Fruit fly (Drosophila melanogaster) whole organism, wandering third instar larva: Measurements from ENCODE around the gene Polr2F.

Experiments
- Abd-B ChIP-seq: fragments of >200 bp; optimal IDR thresholded peaks from 2 replicates; lab custom pipeline; 2017; ENCODE audit warnings: missing biosample characterization, missing genetic modification characterization
- CG32264 ChIP-seq: fragments of 200-800 bp; sonication (Bioruptor generic); optimal IDR thresholded peaks from 2 replicates; lab custom pipeline; 2016; ENCODE audit warnings: missing biosample characterization, missing genetic modification characterization
- CG9705 ChIP-seq: fragments of 200-800 bp; sonication (Bioruptor generic); optimal IDR thresholded peaks from 2 replicates; lab custom pipeline; 2018; ENCODE audit warnings: missing biosample characterization, mild to moderate bottlenecking, missing genetic modification characterization
- CrebA ChIP-seq: fragments of 200-800 bp; sonication (Bioruptor generic); optimal IDR thresholded peaks from 2 replicates; lab custom pipeline; 2016; ENCODE audit warnings: missing biosample characterization, mild to moderate bottlenecking, missing genetic modification characterization, borderline replicate concordance
- Dfd ChIP-seq: fragments of >200 bp; optimal IDR thresholded peaks from 2 replicates; lab custom pipeline; 2017; ENCODE audit warnings: missing biosample characterization, missing genetic modification characterization
- Dif ChIP-seq: fragments of 200-275, 200-300 bp; sonication (Bioruptor generic); optimal IDR thresholded peaks from 2 replicates; lab custom pipeline; 2018; ENCODE audit warnings: missing biosample characterization, missing genetic modification characterization; ENCODE audit not compliant: partially characterized antibody
- GATAd ChIP-seq: sonication (Bioruptor generic); optimal IDR thresholded peaks from 2 replicates; lab custom pipeline; 2016; ENCODE audit warnings: missing biosample characterization, missing genetic modification characterization
- HLH106 ChIP-seq: fragments of 200-800 bp; optimal IDR thresholded peaks from 3 replicates; lab custom pipeline; 2019; ENCODE audit warnings: missing biosample characterization, mild to moderate bottlenecking, missing genetic modification characterization, moderate library complexity
- Hnf4 ChIP-seq: fragments of 200-800 bp; sonication (Bioruptor generic); optimal IDR thresholded peaks from 2 replicates; lab custom pipeline; 2016; ENCODE audit warnings: missing biosample characterization, mild to moderate bottlenecking, missing genetic modification characterization
- Hr78 ChIP-seq: fragments of >200 bp; optimal IDR thresholded peaks from 2 replicates; lab custom pipeline; 2017; ENCODE audit warnings: missing biosample characterization, missing genetic modification characterization
- Hr83 ChIP-seq: fragments of 200-300 bp; sonication (Bioruptor generic); optimal IDR thresholded peaks from 2 replicates; lab custom pipeline; 2016; ENCODE audit warnings: missing biosample characterization, mild to moderate bottlenecking, missing genetic modification characterization, moderate library complexity; ENCODE audit not compliant: poor library complexity, severe bottlenecking
- Jra ChIP-seq: sonication (Bioruptor generic); optimal IDR thresholded peaks from 2 replicates; lab custom pipeline; 2016; ENCODE audit warnings: missing biosample characterization, missing genetic modification characterization
- Mio ChIP-seq: sonication (Bioruptor generic); optimal IDR thresholded peaks from 2 replicates; lab custom pipeline; 2016; ENCODE audit warnings: missing biosample characterization, missing genetic modification characterization
- Myc ChIP-seq: fragments of >200 bp; optimal IDR thresholded peaks from 2 replicates; lab custom pipeline; 2017
- N ChIP-seq: fragments of >200 bp; optimal IDR thresholded peaks from 2 replicates; lab custom pipeline; 2018; ENCODE audit warnings: missing biosample characterization, missing external identifiers, missing genetic modification characterization
- OdsH ChIP-seq: fragments of 200-800 bp; sonication (Bioruptor generic); optimal IDR thresholded peaks from 2 replicates; lab custom pipeline; 2016; ENCODE audit warnings: missing biosample characterization, mild to moderate bottlenecking, missing genetic modification characterization
- Rel ChIP-seq, 2 experiments: fragments of 200-800 bp; sonication (Bioruptor generic) in 1 of 2; optimal IDR thresholded peaks; 2 replicates in 1 of 2; 3 replicates in 1 of 2; lab custom pipeline; 2016 to 2019; ENCODE audit warnings: mild to moderate bottlenecking in 2 of 2, missing biosample characterization in 2 of 2, missing genetic modification characterization in 2 of 2, moderate library complexity in 1 of 2
- Sp1 ChIP-seq: fragments of 200-800 bp; sonication (Bioruptor generic); optimal IDR thresholded peaks from 3 replicates; lab custom pipeline; 2019; ENCODE audit warnings: missing biosample characterization, mild to moderate bottlenecking, missing genetic modification characterization, moderate library complexity
- Vsx2 ChIP-seq: fragments of 200-300, 225-300 bp; sonication (Bioruptor generic); optimal IDR thresholded peaks from 2 replicates; lab custom pipeline; 2018; ENCODE audit warnings: missing biosample characterization, missing genetic modification characterization; ENCODE audit not compliant: partially characterized antibody
- br ChIP-seq: fragments of 200-800 bp; sonication (Bioruptor generic); optimal IDR thresholded peaks from 2 replicates; lab custom pipeline; 2016; ENCODE audit warnings: missing biosample characterization, missing genetic modification characterization
- brk ChIP-seq: fragments of 200-800 bp; sonication (Bioruptor generic); optimal IDR thresholded peaks from 2 replicates; lab custom pipeline; 2016; ENCODE audit warnings: missing biosample characterization, mild to moderate bottlenecking, missing genetic modification characterization
- dl ChIP-seq, 2 experiments: fragments of 175-275, 200-275 bp in 1 of 2; fragments of 200-275 bp in 1 of 2; sonication (Bioruptor generic); optimal IDR thresholded peaks; lab custom pipeline; 2018; ENCODE audit warnings: mild to moderate bottlenecking in 2 of 2, missing biosample characterization in 2 of 2, missing genetic modification characterization in 2 of 2, moderate library complexity in 2 of 2; ENCODE audit not compliant: partially characterized antibody in 2 of 2, insufficient read depth in 1 of 2
- dmrt93B ChIP-seq: fragments of 200-800 bp; sonication (Bioruptor generic); optimal IDR thresholded peaks from 2 replicates; lab custom pipeline; 2018; ENCODE audit warnings: missing biosample characterization, mild to moderate bottlenecking, missing genetic modification characterization
- dsf ChIP-seq: sonication (Bioruptor generic); optimal IDR thresholded peaks from 2 replicates; lab custom pipeline; 2016; ENCODE audit warnings: missing biosample characterization, missing genetic modification characterization, borderline replicate concordance
- ey ChIP-seq: fragments of 200-800 bp; sonication (Bioruptor generic); optimal IDR thresholded peaks from 2 replicates; lab custom pipeline; 2016; ENCODE audit warnings: missing biosample characterization, missing genetic modification characterization
- foxo ChIP-seq, 2 experiments: fragments of 200-800 bp; sonication (Bioruptor generic); optimal IDR thresholded peaks; 2 replicates in 1 of 2; 3 replicates in 1 of 2; lab custom pipeline; 2016 to 2017; ENCODE audit warnings: missing biosample characterization in 2 of 2, missing genetic modification characterization in 2 of 2
- fru ChIP-seq: fragments of 200-800 bp; sonication (Bioruptor generic); optimal IDR thresholded peaks from 3 replicates; lab custom pipeline; 2016; ENCODE audit warnings: missing biosample characterization, mild to moderate bottlenecking, missing genetic modification characterization
- h ChIP-seq: fragments of 200-800 bp; sonication (Bioruptor generic); optimal IDR thresholded peaks from 3 replicates; lab custom pipeline; 2016; ENCODE audit warnings: missing biosample characterization, mild to moderate bottlenecking, missing genetic modification characterization
- jim ChIP-seq: fragments of 175-275, 200-325 bp; sonication (Bioruptor generic); optimal IDR thresholded peaks from 2 replicates; lab custom pipeline; 2016; ENCODE audit warnings: missing biosample characterization, mild to moderate bottlenecking, missing genetic modification characterization
- lola ChIP-seq: fragments of >200 bp; optimal IDR thresholded peaks from 2 replicates; lab custom pipeline; 2017; ENCODE audit warnings: missing biosample characterization, missing genetic modification characterization
- pan ChIP-seq: fragments of >200 bp; optimal IDR thresholded peaks from 2 replicates; lab custom pipeline; 2017
- psq ChIP-seq: fragments of 200-800 bp; sonication (Bioruptor generic); optimal IDR thresholded peaks from 3 replicates; lab custom pipeline; 2017; ENCODE audit warnings: missing biosample characterization, mild to moderate bottlenecking, missing genetic modification characterization, moderate library complexity
- rgr ChIP-seq: fragments of 200-800 bp; sonication (Bioruptor generic); optimal IDR thresholded peaks from 3 replicates; lab custom pipeline; 2016; ENCODE audit warnings: missing biosample characterization, mild to moderate bottlenecking, missing genetic modification characterization
- sage ChIP-seq: fragments of 200-800 bp; sonication (Bioruptor generic); optimal IDR thresholded peaks from 2 replicates; lab custom pipeline; 2016; ENCODE audit warnings: missing biosample characterization, mild to moderate bottlenecking, missing genetic modification characterization
- sv ChIP-seq: fragments of 200-800 bp; sonication (Bioruptor generic); optimal IDR thresholded peaks from 3 replicates; lab custom pipeline; 2016; ENCODE audit warnings: missing biosample characterization, missing genetic modification characterization
- tai ChIP-seq: sonication (Bioruptor generic); optimal IDR thresholded peaks from 2 replicates; lab custom pipeline; 2016; ENCODE audit warnings: missing biosample characterization, missing genetic modification characterization
- usp ChIP-seq: fragments of >200 bp; optimal IDR thresholded peaks from 2 replicates; lab custom pipeline; 2017; ENCODE audit warnings: missing biosample characterization, missing genetic modification characterization
- woc ChIP-seq: sonication (Bioruptor generic); optimal IDR thresholded peaks from 2 replicates; lab custom pipeline; 2016; ENCODE audit warnings: missing biosample characterization, mild to moderate bottlenecking, missing genetic modification characterization

Polr2F gene

DNA sequence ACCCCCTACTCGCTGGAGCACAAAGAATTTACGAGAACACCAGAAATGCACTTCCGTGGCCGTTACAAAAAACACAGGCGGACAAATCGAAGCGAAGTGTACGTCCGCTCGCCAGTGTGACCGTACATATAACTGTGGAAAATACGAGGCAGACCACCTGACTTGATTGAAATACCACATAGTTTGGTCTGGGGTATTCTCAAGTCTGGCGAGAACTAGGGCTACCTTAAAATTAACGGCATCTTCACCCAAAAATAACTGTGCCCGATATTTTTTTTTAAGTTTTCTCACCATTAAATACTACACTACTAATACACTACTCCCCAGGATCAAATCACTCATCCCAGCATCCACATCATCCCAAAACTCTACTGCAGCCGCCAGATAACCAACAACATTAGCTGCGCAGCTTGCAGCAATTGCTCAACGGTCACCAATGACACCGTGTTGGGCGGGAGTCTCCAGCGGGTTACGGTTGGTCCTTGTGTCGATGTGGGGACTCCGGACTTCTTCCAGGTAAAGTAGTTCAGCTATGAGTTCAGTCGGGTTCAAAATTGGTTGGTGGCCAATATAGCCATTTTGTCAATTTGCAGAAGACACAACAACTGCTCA lies 3.3 kb upstream of the Polr2F start, which contains the start of gene Cerk:
Gene Cerk, minus strand, starts transcription at position 137 of the 612 bp plus-strand sequence.
- TF ChIP-seq foxo (GFP tag; optimal IDR thresholded peaks at IDR 0.05; lab: Kevin White, UChicago) (peak in 1 of 2 experiments; percentile 42), ey (GFP tag; lab: Kevin White, UChicago) (peak; percentile 14), Hr83 (GFP tag; lab: Kevin White, UChicago) (peak; percentile 52), dl (GFP tag; optimal IDR thresholded peaks at IDR 0.05; lab: Kevin White, UChicago; ENCODE audit: insufficient read depth in 1 of 2, partially characterized antibody in 2 of 2) (no peak), fru (GFP tag; lab: Kevin White, UChicago) (peak; percentile 29), HLH106 (tag; lab: Kevin White, UChicago) (peak; percentile 22), Mio (no peak), brk (GFP tag; lab: Kevin White, UChicago) (no peak), jim (GFP tag; lab: Kevin White, UChicago) (no peak), CG32264 (GFP tag; lab: Kevin White, UChicago) (no peak), Abd-B (GFP tag; lab: Kevin White, UChicago) (no peak), dmrt93B (GFP tag; lab: Kevin White, UChicago) (no peak), usp (GFP tag; lab: Kevin White, UChicago) (no peak), br (peak; percentile 12), OdsH (GFP tag; lab: Kevin White, UChicago) (no peak), Myc (lab: Kevin White, UChicago) (no peak), Sp1 (GFP tag; lab: Kevin White, UChicago) (peak; percentile 17), rgr (GFP tag; lab: Kevin White, UChicago) (peak; percentile 35), psq (GFP tag; lab: Kevin White, UChicago) (no peak), woc (GFP tag; lab: Kevin White, UChicago) (peak; percentile 22), GATAd (GFP tag; lab: Kevin White, UChicago) (no peak), Dfd (no peak), Rel (GFP tag; optimal IDR thresholded peaks at IDR 0.05; lab: Kevin White, UChicago) (no peak), Rel (tag; optimal IDR thresholded peaks at IDR 0.05; lab: Kevin White, UChicago) (peak; percentile 54), sv (GFP tag; lab: Kevin White, UChicago) (peak; percentile 1), tai (GFP tag; lab: Kevin White, UChicago) (no peak), Hnf4 (peak; percentile 54), CG9705 (GFP tag; lab: Kevin White, UChicago) (peak; percentile 27), pan (lab: Kevin White, UChicago) (no peak), CrebA (GFP tag; lab: Kevin White, UChicago) (no peak), h (peak; percentile 26), N (no peak), sage (GFP tag; lab: Kevin White, UChicago) (no peak), Jra (no peak), Vsx2 (GFP tag; lab: Kevin White, UChicago) (no peak), dsf (GFP tag; lab: Kevin White, UChicago) (no peak), Hr78 (GFP tag; lab: Kevin White, UChicago) (no peak), lola (GFP tag; lab: Kevin White, UChicago) (no peak), Dif (GFP tag; lab: Kevin White, UChicago) (no peak)

DNA sequence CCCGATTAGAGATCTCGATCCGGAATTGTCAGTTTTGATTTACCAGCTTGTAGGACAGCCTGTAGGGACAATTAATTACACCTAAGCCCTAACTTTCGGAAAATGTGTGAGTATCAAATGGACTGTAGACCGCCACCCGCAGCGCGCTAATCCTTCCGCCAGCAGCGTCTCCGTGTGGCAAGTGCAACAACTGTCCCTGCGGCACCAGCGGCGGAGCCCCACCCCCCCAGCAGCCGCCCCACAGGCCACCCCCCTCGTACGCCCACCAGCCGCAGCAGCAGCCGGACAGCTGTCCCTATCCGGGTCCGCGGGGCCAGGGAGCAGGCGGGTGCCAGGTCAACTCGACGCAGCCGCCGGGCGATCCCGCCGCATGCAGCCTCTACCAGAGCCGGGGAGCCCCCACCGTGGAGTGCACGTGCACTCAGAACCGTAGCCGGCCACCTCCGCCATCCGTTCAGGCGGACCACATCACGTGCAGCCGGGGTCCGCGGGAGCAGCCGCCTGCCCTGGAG lies 2.0 kb upstream of the Polr2F start, which contains the start of the genes CG31542 and CG34277:
Gene CG31542, plus strand, starts transcription at position 51 of the 512 bp plus-strand sequence.
Gene CG34277, plus strand, starts transcription at position 51 of the 512 bp plus-strand sequence.
- no peak for TF ChIP-seq rgr (GFP tag; lab: Kevin White, UChicago)
- peak; percentile 95 for TF ChIP-seq Dfd
